Worm (Caenorhabditis elegans): Measurements from ENCODE around the gene ZK863.1.

ce11 chrV:12121274-12121673 lies 48.7 kb downstream of the ZK863.1 start, which contains the start of gene C13C4.6:
- TF ChIP-seq dao-5 (tag; optimal IDR thresholded peaks at IDR 0.05) (no peak), W03F9.2 (tag; optimal IDR thresholded peaks at IDR 0.05) (no peak)

All from whole organism, L4/young adult.